Fruit fly (Drosophila melanogaster) whole organism, embryonic: ENCODE measurements around the gene CG13097.
A peak's percentile ranks its signal among the peaks of the same experiment; 100 is the strongest.

Experiments used
- B-H1 ChIP-seq: fragments of 200-800 bp; sonication (Bioruptor generic); IDR thresholded peaks from 3 replicates; pipeline ENCODE4 v1.3.6; 2022; ENCODE audit warnings: missing biosample characterization, missing genetic modification characterization
- Bgb ChIP-seq: fragments of 200-800 bp; sonication (Bioruptor generic); IDR thresholded peaks from 2 replicates; pipeline ENCODE4 v1.3.6; 2022; ENCODE audit warnings: missing biosample characterization, missing genetic modification characterization; ENCODE audit not compliant: partially characterized antibody
- Bteb2 ChIP-seq: fragments of 200-800 bp; sonication (Bioruptor generic); optimal IDR thresholded peaks from 2 replicates; lab custom pipeline; 2016; ENCODE audit warnings: missing biosample characterization, missing genetic modification characterization
- CG10431 ChIP-seq: fragments of 200-800 bp; sonication (Bioruptor generic); optimal IDR thresholded peaks from 3 replicates; lab custom pipeline; 2018; ENCODE audit warnings: missing biosample characterization, mild to moderate bottlenecking, missing genetic modification characterization
- CG10462 ChIP-seq: fragments of 200-800 bp; sonication (Bioruptor generic); optimal IDR thresholded peaks from 2 replicates; lab custom pipeline; 2016; ENCODE audit warnings: missing biosample characterization, missing genetic modification characterization
- CG12236 ChIP-seq: fragments of 200-800 bp; sonication (Bioruptor generic); optimal IDR thresholded peaks from 2 replicates; lab custom pipeline; 2016; ENCODE audit warnings: missing biosample characterization, missing genetic modification characterization
- CG12299 ChIP-seq: fragments of 200-800 bp; sonication (Bioruptor generic); optimal IDR thresholded peaks from 2 replicates; lab custom pipeline; 2018; ENCODE audit warnings: missing biosample characterization, mild to moderate bottlenecking, missing genetic modification characterization
- CG14710 ChIP-seq: fragments of 200-800 bp; sonication (Bioruptor generic); optimal IDR thresholded peaks from 3 replicates; lab custom pipeline; 2019; ENCODE audit warnings: missing biosample characterization, mild to moderate bottlenecking, missing genetic modification characterization, moderate library complexity
- CG14965 ChIP-seq: fragments of 200-800 bp; sonication (Bioruptor generic); optimal IDR thresholded peaks from 2 replicates; lab custom pipeline; 2016; ENCODE audit warnings: missing biosample characterization, missing genetic modification characterization, borderline replicate concordance
- CG15269 ChIP-seq: fragments of 200-800 bp; sonication (Bioruptor generic); optimal IDR thresholded peaks from 2 replicates; lab custom pipeline; 2018; ENCODE audit warnings: missing biosample characterization, mild to moderate bottlenecking, missing genetic modification characterization, moderate library complexity
- CG15514 ChIP-seq: fragments of 200-800 bp; sonication (Bioruptor generic); optimal IDR thresholded peaks from 3 replicates; lab custom pipeline; 2017; ENCODE audit warnings: missing biosample characterization, missing genetic modification characterization, mild to moderate bottlenecking, moderate library complexity, missing genetic modification reagents
- CG15601 ChIP-seq: fragments of 200-800 bp; sonication (Bioruptor generic); optimal IDR thresholded peaks from 3 replicates; lab custom pipeline; 2019; ENCODE audit warnings: missing biosample characterization, mild to moderate bottlenecking, missing genetic modification characterization, moderate library complexity
- CG16779 ChIP-seq: fragments of 200-800 bp; sonication (Bioruptor generic); IDR thresholded peaks from 2 replicates; pipeline ENCODE4 v1.3.6; 2022; ENCODE audit warnings: missing biosample characterization, missing genetic modification characterization
- CG16863 ChIP-seq: fragments of 200-800 bp; sonication (Bioruptor generic); optimal IDR thresholded peaks from 3 replicates; lab custom pipeline; 2016; ENCODE audit warnings: missing biosample characterization, missing genetic modification characterization
- CG3726 ChIP-seq: fragments of 200-800 bp; sonication (Bioruptor generic); IDR thresholded peaks from 3 replicates; pipeline ENCODE4, ENCODE4 v1.3.6; 2022; ENCODE audit warnings: missing biosample characterization, missing genetic modification characterization
- CG4282 ChIP-seq: fragments of 200-800 bp; sonication (Bioruptor generic); optimal IDR thresholded peaks from 2 replicates; lab custom pipeline; 2016; ENCODE audit warnings: missing biosample characterization, missing genetic modification characterization
- CG4360 ChIP-seq: fragments of 200-800 bp; sonication (Bioruptor generic); IDR thresholded peaks from 2 replicates; pipeline ENCODE4 v1.3.6; 2022; ENCODE audit warnings: missing biosample characterization, missing genetic modification characterization
- CG5180 ChIP-seq: fragments of 200-800 bp; sonication (Bioruptor generic); optimal IDR thresholded peaks from 3 replicates; lab custom pipeline; 2017; ENCODE audit warnings: missing biosample characterization, missing genetic modification characterization, mild to moderate bottlenecking, moderate library complexity, missing genetic modification reagents
- CG7372 ChIP-seq: fragments of 200-800 bp; sonication (Bioruptor generic); IDR thresholded peaks from 2 replicates; pipeline ENCODE4 v1.3.6; 2022; ENCODE audit warnings: missing biosample characterization, missing genetic modification characterization
- CG7786 ChIP-seq: fragments of 200-800 bp; sonication (Bioruptor generic); optimal IDR thresholded peaks from 2 replicates; lab custom pipeline; 2016; ENCODE audit warnings: missing biosample characterization, missing genetic modification characterization
- CG8765 ChIP-seq: fragments of 200-800 bp; sonication (Bioruptor generic); IDR thresholded peaks from 2 replicates; pipeline ENCODE4 v1.3.6; 2022; ENCODE audit warnings: missing biosample characterization, missing genetic modification characterization
- Chrac-16 ChIP-seq: fragments of 200-800 bp; sonication (Bioruptor generic); optimal IDR thresholded peaks from 3 replicates; lab custom pipeline; 2016; ENCODE audit warnings: missing biosample characterization, missing genetic modification characterization
- Deaf1 ChIP-seq: fragments of 200-800 bp; optimal IDR thresholded peaks from 3 replicates; lab custom pipeline; 2019; ENCODE audit warnings: missing biosample characterization, mild to moderate bottlenecking, missing genetic modification characterization, moderate library complexity
- Fer1 ChIP-seq: fragments of 200-800 bp; sonication (Bioruptor generic); optimal IDR thresholded peaks from 2 replicates; lab custom pipeline; 2017; ENCODE audit warnings: missing biosample characterization, mild to moderate bottlenecking, missing genetic modification characterization
- H2.0 ChIP-seq: fragments of 200-800 bp; sonication (Bioruptor generic); IDR thresholded peaks from 2 replicates; pipeline ENCODE4 v1.3.6; 2022; ENCODE audit warnings: missing biosample characterization, missing genetic modification characterization
- HHEX ChIP-seq: fragments of 200-800 bp; sonication (Bioruptor generic); optimal IDR thresholded peaks from 3 replicates; lab custom pipeline; 2017; ENCODE audit warnings: missing biosample characterization, mild to moderate bottlenecking, missing genetic modification characterization, missing genetic modification reagents
- HLHmδ ChIP-seq: fragments of 200-800 bp; sonication (Bioruptor generic); optimal IDR thresholded peaks from 2 replicates; lab custom pipeline; 2018; ENCODE audit warnings: missing biosample characterization, mild to moderate bottlenecking, missing genetic modification characterization, moderate library complexity
- HmgZ ChIP-seq: fragments of 200-800 bp; sonication (Bioruptor generic); optimal IDR thresholded peaks from 2 replicates; lab custom pipeline; 2018; ENCODE audit warnings: missing biosample characterization, mild to moderate bottlenecking, missing genetic modification characterization
- Hmx ChIP-seq: fragments of 200-800 bp; sonication (Bioruptor generic); optimal IDR thresholded peaks from 2 replicates; lab custom pipeline; 2016; ENCODE audit warnings: missing biosample characterization, missing genetic modification characterization
- Hr51 ChIP-seq, 2 experiments: fragments of 200-800 bp; sonication (Bioruptor generic); optimal IDR thresholded peaks; 2 replicates in 1 of 2; 3 replicates in 1 of 2; lab custom pipeline; 2016 to 2018; ENCODE audit warnings: missing biosample characterization in 2 of 2, missing genetic modification characterization in 2 of 2, mild to moderate bottlenecking in 1 of 2, moderate library complexity in 1 of 2
- MTF-1 ChIP-seq: fragments of 200-800 bp; sonication (Bioruptor generic); optimal IDR thresholded peaks from 2 replicates; lab custom pipeline; 2018; ENCODE audit warnings: missing biosample characterization, mild to moderate bottlenecking, missing genetic modification characterization, borderline replicate concordance
- Meics ChIP-seq: fragments of 200-800 bp; sonication (Bioruptor generic); optimal IDR thresholded peaks from 2 replicates; lab custom pipeline; 2017; ENCODE audit warnings: missing biosample characterization, mild to moderate bottlenecking, missing genetic modification characterization
- NC2α ChIP-seq: fragments of 200-800 bp; sonication (Bioruptor generic); optimal IDR thresholded peaks from 2 replicates; lab custom pipeline; 2016; ENCODE audit warnings: missing biosample characterization, missing genetic modification characterization
- Neu2 ChIP-seq: fragments of 200-800 bp; sonication (Bioruptor generic); optimal IDR thresholded peaks from 3 replicates; lab custom pipeline; 2016; ENCODE audit warnings: missing biosample characterization, missing genetic modification characterization, borderline replicate concordance
- Nf-YA ChIP-seq: fragments of 200-800 bp; sonication (Bioruptor generic); IDR thresholded peaks from 2 replicates; pipeline ENCODE4 v1.3.6; 2022; ENCODE audit warnings: missing biosample characterization, missing genetic modification characterization
- Ptx1 ChIP-seq: fragments of 200-800 bp; sonication (Bioruptor generic); IDR thresholded peaks from 2 replicates; pipeline ENCODE4 v1.3.6; 2022; ENCODE audit warnings: missing biosample characterization, missing genetic modification characterization
- abd-A ChIP-seq: fragments of 200-800 bp; sonication (Bioruptor generic); optimal IDR thresholded peaks from 3 replicates; lab custom pipeline; 2019; ENCODE audit warnings: missing biosample characterization, mild to moderate bottlenecking, missing genetic modification characterization, moderate library complexity
- bowl ChIP-seq: fragments of 200-800 bp; sonication (Bioruptor generic); IDR thresholded peaks from 2 replicates; pipeline ENCODE4 v1.3.6; 2022; ENCODE audit warnings: missing biosample characterization, missing genetic modification characterization
- bsh ChIP-seq, 2 experiments: fragments of 200-800 bp; sonication (Bioruptor generic); optimal IDR thresholded peaks; 2 replicates each; lab custom pipeline; 2017 to 2018; ENCODE audit warnings: mild to moderate bottlenecking in 2 of 2, missing biosample characterization in 2 of 2, missing genetic modification characterization in 2 of 2, moderate library complexity in 1 of 2
- crc ChIP-seq: fragments of 200-800 bp; sonication (Bioruptor generic); optimal IDR thresholded peaks from 2 replicates; lab custom pipeline; 2016; ENCODE audit warnings: missing biosample characterization, missing genetic modification characterization
- dpn ChIP-seq, 2 experiments: fragments of 200-800 bp; sonication (Bioruptor generic); optimal IDR thresholded peaks; 3 replicates each; lab custom pipeline; 2016; ENCODE audit warnings: missing biosample characterization in 2 of 2, missing genetic modification characterization in 2 of 2
- fd64A ChIP-seq: fragments of 200-800 bp; sonication (Bioruptor generic); optimal IDR thresholded peaks from 3 replicates; lab custom pipeline; 2018; ENCODE audit warnings: missing biosample characterization, mild to moderate bottlenecking, missing genetic modification characterization
- gce ChIP-seq: fragments of 200-800 bp; sonication (Bioruptor generic); IDR thresholded peaks from 3 replicates; pipeline ENCODE4 v1.3.6; 2022; ENCODE audit warnings: missing biosample characterization, missing genetic modification characterization
- kay ChIP-seq: fragments of 200-800 bp; sonication (Bioruptor generic); optimal IDR thresholded peaks from 2 replicates; lab custom pipeline; 2016; ENCODE audit warnings: missing biosample characterization, missing genetic modification characterization
- row ChIP-seq: fragments of 200-800 bp; sonication (Bioruptor generic); IDR thresholded peaks from 3 replicates; pipeline ENCODE4 v1.3.6; 2022; ENCODE audit warnings: missing biosample characterization, missing genetic modification characterization
- sima ChIP-seq: fragments of 200-800 bp; sonication (Bioruptor generic); optimal IDR thresholded peaks from 2 replicates; lab custom pipeline; 2016; ENCODE audit warnings: missing biosample characterization, missing genetic modification characterization
- slbo ChIP-seq: fragments of 200-800 bp; sonication (Bioruptor generic); IDR thresholded peaks from 2 replicates; pipeline ENCODE4 v1.3.6; 2022; ENCODE audit warnings: missing biosample characterization, missing genetic modification characterization
- tll ChIP-seq, 2 experiments: fragments of 200-800 bp in 1 of 2; fragments of >200 bp in 1 of 2; sonication (Bioruptor generic) in 1 of 2; optimal IDR thresholded peaks; 2 replicates each; lab custom pipeline; 2017 to 2019; ENCODE audit warnings: missing biosample characterization in 2 of 2, missing genetic modification characterization in 2 of 2, mild to moderate bottlenecking in 1 of 2, moderate library complexity in 1 of 2
- trh ChIP-seq: fragments of 200-800 bp; sonication (Bioruptor generic); optimal IDR thresholded peaks from 2 replicates; lab custom pipeline; 2016; ENCODE audit warnings: missing biosample characterization, missing genetic modification characterization
- zen2 ChIP-seq: fragments of 200-800 bp; sonication (Bioruptor generic); IDR thresholded peaks from 3 replicates; pipeline ENCODE4 v1.3.6; 2022; ENCODE audit warnings: missing biosample characterization, missing genetic modification characterization; ENCODE audit not compliant: partially characterized antibody

CG13097 gene

dm6 chr2L:8473448-8473847, 41.2 kb downstream of the CG13097 start (continued):
- TF ChIP-seq row (GFP tag; lab: Robert Waterston, UW) (peak; percentile 71), Hmx (no peak), CG4360 (GFP tag; lab: Robert Waterston, UW) (no peak; the same call in 1 of the 2 replicates), bsh (GFP tag; optimal IDR thresholded peaks at IDR 0.05; lab: Kevin White, UChicago) (peak; percentile 65 to 83), HHEX (GFP tag; lab: Kevin White, UChicago) (peak; percentile 68), CG16779 (GFP tag; lab: Robert Waterston, UW) (no peak), CG14965 (GFP tag; lab: Kevin White, UChicago) (no peak), CG7786 (GFP tag; lab: Kevin White, UChicago) (no peak), Nf-YA (GFP tag; lab: Robert Waterston, UW) (no peak), CG3726 (GFP tag; lab: Robert Waterston, UW) (no peak), HmgZ (tag; lab: Kevin White, UChicago) (no peak), CG8765 (GFP tag; lab: Robert Waterston, UW) (peak; percentile 37; the same call in 1 of the 2 replicates), CG12236 (GFP tag; lab: Kevin White, UChicago) (no peak), sima (GFP tag; lab: Kevin White, UChicago) (no peak), CG10431 (no peak), Chrac-16 (GFP tag; lab: Kevin White, UChicago) (peak; percentile 0), kay (GFP tag; lab: Kevin White, UChicago) (no peak), B-H1 (GFP tag; lab: Robert Waterston, UW) (peak; percentile 18; the same call in 1 of the 3 replicates), trh (GFP tag; lab: Kevin White, UChicago) (no peak), CG5180 (peak; percentile 32), Hr51 (GFP tag; optimal IDR thresholded peaks at IDR 0.05; lab: Kevin White, UChicago) (peak; percentile 27 to 65), CG10462 (no peak), abd-A (tag; lab: Kevin White, UChicago) (no peak), dpn (GFP tag; optimal IDR thresholded peaks at IDR 0.05; lab: Kevin White, UChicago) (peak in 1 of 2 experiments; percentile 38), Deaf1 (no peak), slbo (GFP tag; lab: Robert Waterston, UW) (peak; percentile 59), CG4282 (GFP tag; lab: Kevin White, UChicago) (no peak), crc (GFP tag; lab: Kevin White, UChicago) (no peak), CG15601 (tag; lab: Kevin White, UChicago) (peak; percentile 22), bowl (GFP tag; lab: Robert Waterston, UW) (no peak), fd64A (no peak), HLHmδ (GFP tag; lab: Kevin White, UChicago) (no peak), Neu2 (GFP tag; lab: Kevin White, UChicago) (no peak), Bteb2 (GFP tag; lab: Kevin White, UChicago) (no peak), tll (GFP tag; optimal IDR thresholded peaks at IDR 0.05; lab: Kevin White, UChicago) (no peak), CG12299 (tag; lab: Kevin White, UChicago) (no peak), NC2α (no peak), CG7372 (GFP tag; lab: Robert Waterston, UW) (no peak; the same call in 1 of the 2 replicates), H2.0 (GFP tag; lab: Robert Waterston, UW) (peak; percentile 51; the same call in 1 of the 2 replicates), MTF-1 (GFP tag; lab: Kevin White, UChicago) (no peak), zen2 (no peak), Bgb (no peak), CG16863 (GFP tag; lab: Kevin White, UChicago) (no peak), Fer1 (GFP tag; lab: Kevin White, UChicago) (no peak), CG15269 (tag; lab: Kevin White, UChicago) (no peak), CG14710 (tag; lab: Kevin White, UChicago) (peak; percentile 59), gce (GFP tag; lab: Robert Waterston, UW) (peak; percentile 61; the same call in 1 of the 3 replicates), Ptx1 (GFP tag; lab: Robert Waterston, UW) (peak; percentile 73; the same call in 1 of the 2 replicates), Meics (peak; percentile 54), CG15514 (peak; percentile 40)
